Worm (Caenorhabditis elegans): Measurements from ENCODE around the gene C26H9A.4.
A peak's percentile ranks its signal among the peaks of the same experiment; 100 is the strongest.

Gene C26H9A.4

ce11 chrIV:12653094-12653493 lies at the start of gene C26H9A.4, which contains the start of gene wdfy-3:
C26H9A.4 (plus strand) TSS chrIV:12653410.
wdfy-3 (plus strand) TSS chrIV:12653401.
- TF ChIP-seq T22C8.4 (GFP tag; IDR thresholded peaks at IDR 0.05), result no peak
- TF ChIP-seq klf-2 (GFP tag; conservative IDR thresholded peaks at IDR 0.05), result no peak
- TF ChIP-seq ztf-23 (GFP tag; IDR thresholded peaks at IDR 0.05), result no peak

DNA sequence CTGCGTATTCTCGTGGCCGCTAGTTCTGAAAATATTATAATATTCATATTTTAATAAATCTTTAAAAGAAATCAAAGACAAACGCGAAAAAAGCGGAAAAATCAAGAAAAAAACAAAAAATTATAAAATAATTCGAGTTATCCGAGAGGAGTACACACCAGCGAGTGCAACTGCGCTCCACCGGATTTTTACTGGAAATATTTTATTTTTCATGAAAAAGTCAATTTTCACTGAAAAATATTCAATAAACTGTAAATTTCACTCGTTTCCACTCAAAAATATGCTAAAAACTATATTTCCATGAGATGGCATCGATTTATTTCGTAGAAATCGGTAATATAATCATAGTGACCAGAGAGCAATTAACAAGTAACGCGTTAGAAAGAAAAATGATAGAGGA lies 47.8 kb upstream of the C26H9A.4 start, which contains the start of gene Y55D9A.2:
Y55D9A.2 (minus strand) TSS at position 31 of the 400 bp plus-strand sequence.
- no peak for TF ChIP-seq klf-2 (GFP tag; conservative IDR thresholded peaks at IDR 0.05)
- TF ChIP-seq flt-1 (GFP tag; IDR thresholded peaks at IDR 0.05), result 0 out of 2 replicates have a peak, but pooled peaks have one; percentile 40
- no peak for TF ChIP-seq tab-1 (GFP tag; IDR thresholded peaks at IDR 0.05)

DNA sequence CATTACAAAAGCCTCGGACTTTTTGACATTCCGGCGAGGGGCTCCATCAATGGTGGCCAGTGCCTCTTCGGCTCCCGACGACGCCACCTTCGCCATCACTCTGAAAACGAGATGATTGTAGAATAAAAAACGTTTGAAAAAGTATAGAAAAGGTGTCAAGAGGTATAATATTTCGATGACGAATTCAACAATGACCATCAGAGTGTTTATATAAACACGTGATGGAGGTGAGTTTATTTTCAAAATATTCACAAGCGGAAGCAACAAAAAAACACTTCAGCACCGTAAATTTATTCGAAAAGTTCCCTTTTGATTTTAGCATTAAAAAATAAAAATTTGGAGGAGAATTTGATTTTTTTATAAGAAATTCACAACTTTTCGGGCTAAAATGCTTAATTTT lies 38.6 kb upstream of the C26H9A.4 start, which contains the start of gene efa-6:
efa-6 (minus strand) TSS at position 101 of the 400 bp plus-strand sequence.
- no peak for TF ChIP-seq klf-2 (GFP tag; conservative IDR thresholded peaks at IDR 0.05)
- TF ChIP-seq med-1 (GFP tag; optimal IDR thresholded peaks at IDR 0.05; ENCODE audit: insufficient read depth), result no peak
- TF ChIP-seq flt-1 (GFP tag; IDR thresholded peaks at IDR 0.05), result no peak
- no peak for TF ChIP-seq cog-1 (tag; optimal IDR thresholded peaks at IDR 0.05)
- TF ChIP-seq ztf-23 (GFP tag; IDR thresholded peaks at IDR 0.05), result no peak
- no peak for TF ChIP-seq ztf-29 (GFP tag; IDR thresholded peaks at IDR 0.05)

DNA sequence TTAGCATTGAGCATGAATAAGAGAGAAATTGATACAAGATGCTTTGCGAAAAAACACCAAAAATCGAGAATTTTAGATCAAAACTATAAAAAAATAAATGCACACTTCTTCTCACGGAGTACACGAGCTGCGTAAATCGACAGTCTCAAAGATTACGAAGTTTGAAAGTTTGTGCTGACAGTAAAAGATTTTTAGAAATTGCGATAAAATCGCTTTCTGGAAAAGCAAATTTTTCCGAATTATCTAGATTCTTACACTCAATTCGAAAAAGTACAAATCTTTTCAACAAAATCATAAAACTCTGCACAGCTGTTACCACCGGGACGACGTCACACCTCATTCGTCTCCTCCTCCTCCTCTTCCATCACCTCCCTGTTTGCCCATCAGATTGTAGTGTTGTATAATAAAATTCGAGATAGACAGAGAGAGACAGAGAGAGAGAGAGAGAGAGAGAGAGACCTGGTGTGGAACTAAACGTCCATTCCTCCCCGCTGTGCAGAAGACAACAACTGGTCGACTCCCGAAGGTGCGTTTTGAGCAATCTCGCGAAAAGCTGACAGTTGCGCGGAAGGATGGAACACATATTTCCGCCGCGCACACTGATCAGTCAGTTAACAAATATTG lies 38.0 kb upstream of the C26H9A.4 start:
- TF ChIP-seq T22C8.4 (GFP tag; IDR thresholded peaks at IDR 0.05) (no peak), flt-1 (GFP tag; IDR thresholded peaks at IDR 0.05) (0 out of 2 replicates have a peak, but pooled peaks have one; percentile 37), cog-1 (tag; optimal IDR thresholded peaks at IDR 0.05) (peak; percentile 30)

ce11 chrIV:12616943-12617689 lies 36.1 kb upstream of the C26H9A.4 start:
- TF ChIP-seq med-1 (GFP tag; optimal IDR thresholded peaks at IDR 0.05; ENCODE audit: insufficient read depth) (no peak), klf-2 (GFP tag; conservative IDR thresholded peaks at IDR 0.05) (no peak), ztf-29 (GFP tag; IDR thresholded peaks at IDR 0.05) (peak; percentile 87), flt-1 (GFP tag; IDR thresholded peaks at IDR 0.05) (peak; percentile 74), ztf-23 (GFP tag; IDR thresholded peaks at IDR 0.05) (no peak), cog-1 (tag; optimal IDR thresholded peaks at IDR 0.05) (no peak), ref-1 (GFP tag; conservative IDR thresholded peaks at IDR 0.05) (no peak), T22C8.4 (GFP tag; IDR thresholded peaks at IDR 0.05) (no peak), tab-1 (GFP tag; IDR thresholded peaks at IDR 0.05) (peak; percentile 13; the same call in 1 of the 2 replicates)

- TF ChIP-seq flt-1 (GFP tag; IDR thresholded peaks at IDR 0.05), result no peak
Measured at ce11 chrIV:12617934-12618333, 35.3 kb upstream of the C26H9A.4 start.

ce11 chrIV:12618877-12619276 lies 34.3 kb upstream of the C26H9A.4 start:
- TF ChIP-seq med-1 (GFP tag; optimal IDR thresholded peaks at IDR 0.05; ENCODE audit: insufficient read depth) (no peak), tab-1 (GFP tag; IDR thresholded peaks at IDR 0.05) (no peak), flt-1 (GFP tag; IDR thresholded peaks at IDR 0.05) (no peak), ref-1 (GFP tag; conservative IDR thresholded peaks at IDR 0.05) (no peak)

- TF ChIP-seq ztf-29 (GFP tag; IDR thresholded peaks at IDR 0.05) (no peak), T22C8.4 (GFP tag; IDR thresholded peaks at IDR 0.05) (no peak), cog-1 (tag; optimal IDR thresholded peaks at IDR 0.05) (no peak), tab-1 (GFP tag; IDR thresholded peaks at IDR 0.05) (no peak), ztf-23 (GFP tag; IDR thresholded peaks at IDR 0.05) (no peak), klf-2 (GFP tag; conservative IDR thresholded peaks at IDR 0.05) (no peak), ref-1 (GFP tag; conservative IDR thresholded peaks at IDR 0.05) (no peak), med-1 (GFP tag; optimal IDR thresholded peaks at IDR 0.05; ENCODE audit: insufficient read depth) (no peak), flt-1 (GFP tag; IDR thresholded peaks at IDR 0.05) (no peak)
Measured at ce11 chrIV:12620921-12621320, 32.3 kb upstream of the C26H9A.4 start.

DNA sequence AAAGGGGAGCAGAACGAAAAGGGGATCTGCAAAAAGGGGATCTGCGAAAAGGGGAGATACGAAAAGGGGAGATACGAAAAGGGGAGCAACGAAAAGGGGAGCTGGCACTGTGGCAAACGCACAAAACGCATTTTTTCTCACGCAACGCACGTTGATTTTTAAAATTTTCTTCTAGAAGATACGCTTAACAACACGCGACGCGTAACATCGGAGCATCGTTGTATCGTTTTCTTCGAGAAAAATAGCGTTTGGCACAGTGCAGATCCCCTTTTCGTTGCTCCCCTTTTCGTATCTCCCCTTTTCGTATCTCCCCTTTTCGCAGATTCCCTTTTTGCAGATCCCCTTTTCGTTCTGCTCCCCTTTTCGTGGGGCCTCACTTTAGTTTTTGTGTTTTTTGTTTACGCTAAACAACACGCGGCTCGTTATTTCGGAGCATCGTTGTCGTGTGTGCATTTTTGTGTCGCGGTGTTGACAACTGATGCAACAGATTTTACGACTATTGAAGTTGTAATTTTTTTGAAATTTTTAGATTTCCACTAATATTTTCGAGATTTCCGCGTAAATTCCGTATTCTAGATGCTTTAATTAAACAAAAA lies 31.6 kb upstream of the C26H9A.4 start:
- TF ChIP-seq ztf-23 (GFP tag; IDR thresholded peaks at IDR 0.05) (0 out of 2 replicates have a peak, but pooled peaks have one; percentile 26), ref-1 (GFP tag; conservative IDR thresholded peaks at IDR 0.05) (0 out of 2 replicates have a peak, but pooled peaks have one; percentile 12)

ce11 chrIV:12630922-12631321 lies 22.3 kb upstream of the C26H9A.4 start, which contains the start of gene ark-1:
ark-1 (minus strand) TSS chrIV:12631022.
- no peak for TF ChIP-seq ztf-23 (GFP tag; IDR thresholded peaks at IDR 0.05)
- TF ChIP-seq ref-1 (GFP tag; conservative IDR thresholded peaks at IDR 0.05), result no peak
- TF ChIP-seq cog-1 (tag; optimal IDR thresholded peaks at IDR 0.05), result no peak
- no peak for TF ChIP-seq flt-1 (GFP tag; IDR thresholded peaks at IDR 0.05)
- no peak for TF ChIP-seq med-1 (GFP tag; optimal IDR thresholded peaks at IDR 0.05; ENCODE audit: insufficient read depth)
- no peak for TF ChIP-seq tab-1 (GFP tag; IDR thresholded peaks at IDR 0.05)
- TF ChIP-seq klf-2 (GFP tag; conservative IDR thresholded peaks at IDR 0.05), result no peak
- no peak for TF ChIP-seq ztf-29 (GFP tag; IDR thresholded peaks at IDR 0.05)
- no peak for TF ChIP-seq T22C8.4 (GFP tag; IDR thresholded peaks at IDR 0.05)
